Worm (Caenorhabditis elegans): ENCODE results near the gene K02F3.12.

DNA sequence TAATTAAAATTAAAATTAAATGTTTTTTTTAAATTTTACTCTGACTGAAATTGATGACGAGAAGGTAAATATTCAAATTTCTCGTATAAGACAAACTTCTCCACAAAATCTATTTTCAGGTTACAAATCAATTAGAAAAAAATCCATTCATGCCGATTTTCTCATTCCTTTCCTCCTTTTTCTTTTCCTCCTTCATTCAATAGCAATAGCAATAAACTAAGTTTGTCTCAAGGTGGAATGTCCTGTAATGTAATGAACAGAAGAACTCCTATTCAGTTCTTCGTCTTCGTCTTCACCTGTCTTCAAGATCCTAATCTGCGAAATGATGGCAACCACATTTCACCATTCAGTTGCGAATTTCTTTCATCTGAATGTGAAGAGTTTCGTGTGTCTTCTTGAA lies 40.5 kb upstream of the K02F3.12 start, which contains the start of gene dac-1:
- no peak for TF ChIP-seq skn-1 (tag; optimal IDR thresholded peaks at IDR 0.05)
- no peak for TF ChIP-seq nhr-77 (tag; optimal IDR thresholded peaks at IDR 0.05)
- no peak for TF ChIP-seq C34B4.2 (tag; optimal IDR thresholded peaks at IDR 0.05)
- no peak for TF ChIP-seq egl-27 (tag; optimal IDR thresholded peaks at IDR 0.05)
